Worm (Caenorhabditis elegans): ENCODE data around the gene mtl-1.
A peak's percentile ranks its signal among the peaks of the same experiment; 100 is the strongest.

The mtl-1 gene

ce11 chrV:6691813-6692351, at the start of gene mtl-1:
Gene mtl-1, minus strand, starts transcription at chrV:6691863.
- TF ChIP-seq nhr-21 (tag; optimal IDR thresholded peaks at IDR 0.05) = no peak
- no peak for TF ChIP-seq R02D3.7 (tag; optimal IDR thresholded peaks at IDR 0.05)
- no peak for TF ChIP-seq nhr-25 (tag; optimal IDR thresholded peaks at IDR 0.05)
- TF ChIP-seq alr-1 (tag; optimal IDR thresholded peaks at IDR 0.05) = no peak
- TF ChIP-seq F13H6.1 (tag; optimal IDR thresholded peaks at IDR 0.05) = no peak
- no peak for TF ChIP-seq nhr-237 (tag; optimal IDR thresholded peaks at IDR 0.05)
- no peak for TF ChIP-seq nhr-23 (tag; optimal IDR thresholded peaks at IDR 0.05)
- TF ChIP-seq elt-3 (tag; optimal IDR thresholded peaks at IDR 0.05) = no peak
- TF ChIP-seq ztf-11 (tag; optimal IDR thresholded peaks at IDR 0.05) = no peak
- no peak for TF ChIP-seq unc-55 (GFP tag; optimal IDR thresholded peaks at IDR 0.05)
- TF ChIP-seq elt-1 (tag; optimal IDR thresholded peaks at IDR 0.05) = no peak
- no peak for TF ChIP-seq lin-11 (tag; optimal IDR thresholded peaks at IDR 0.05)
- TF ChIP-seq unc-62 (GFP tag; optimal IDR thresholded peaks at IDR 0.05) = no peak
- no peak for TF ChIP-seq mdl-1 (tag; optimal IDR thresholded peaks at IDR 0.05)
- TF ChIP-seq aly-2 (tag; optimal IDR thresholded peaks at IDR 0.05) = no peak
- no peak for TF ChIP-seq nhr-77 (tag; optimal IDR thresholded peaks at IDR 0.05)
- no peak for TF ChIP-seq nhr-6 (tag; optimal IDR thresholded peaks at IDR 0.05)
- no peak for TF ChIP-seq nhr-129 (tag; optimal IDR thresholded peaks at IDR 0.05)

- peak; percentile 94 for TF ChIP-seq blmp-1 (tag; optimal IDR thresholded peaks at IDR 0.05; ENCODE audit: insufficient read depth)
- TF ChIP-seq mbf-1 (tag; optimal IDR thresholded peaks at IDR 0.05) = no peak
- TF ChIP-seq nhr-25 (tag; optimal IDR thresholded peaks at IDR 0.05) = peak; percentile 56
These were observed 45.2 kb upstream of the mtl-1 start for ce11 chrV:6736877-6737276.

- peak; percentile 51 for TF ChIP-seq nhr-25 (tag; optimal IDR thresholded peaks at IDR 0.05)
- TF ChIP-seq nhr-237 (tag; optimal IDR thresholded peaks at IDR 0.05) = no peak
These were observed 44.4 kb upstream of the mtl-1 start for ce11 chrV:6736108-6736507.

- TF ChIP-seq C34F6.9 (tag; optimal IDR thresholded peaks at IDR 0.05) = no peak
- no peak for TF ChIP-seq ztf-4 (tag; optimal IDR thresholded peaks at IDR 0.05)
- no peak for TF ChIP-seq alr-1 (tag; optimal IDR thresholded peaks at IDR 0.05)
- no peak for TF ChIP-seq fos-1 (tag; optimal IDR thresholded peaks at IDR 0.05)
- no peak for TF ChIP-seq ama-1 (optimal IDR thresholded peaks at IDR 0.05)
These were observed 41.3 kb upstream of the mtl-1 start, which contains the start of gene grl-8 for ce11 chrV:6732995-6733394. Gene grl-8, minus strand, starts transcription at chrV:6733095.

- no peak for TF ChIP-seq alr-1 (tag; optimal IDR thresholded peaks at IDR 0.05)
- TF ChIP-seq C34F6.9 (tag; optimal IDR thresholded peaks at IDR 0.05) = no peak
- TF ChIP-seq unc-39 (tag; optimal IDR thresholded peaks at IDR 0.05) = no peak
- no peak for TF ChIP-seq mab-5 (tag; optimal IDR thresholded peaks at IDR 0.05)
- no peak for TF ChIP-seq unc-62 (GFP tag; optimal IDR thresholded peaks at IDR 0.05)
- no peak for TF ChIP-seq mbf-1 (tag; optimal IDR thresholded peaks at IDR 0.05)
- TF ChIP-seq ztf-11 (tag; optimal IDR thresholded peaks at IDR 0.05) = no peak
- TF ChIP-seq crh-2 (tag; optimal IDR thresholded peaks at IDR 0.05) = no peak
- TF ChIP-seq nhr-10 (tag; optimal IDR thresholded peaks at IDR 0.05) = no peak
- TF ChIP-seq sma-3 (GFP tag; optimal IDR thresholded peaks at IDR 0.05) = no peak
- no peak for TF ChIP-seq ZK546.5 (tag; optimal IDR thresholded peaks at IDR 0.05)
These were observed 39.9 kb upstream of the mtl-1 start, which contains the start of gene grl-9 for ce11 chrV:6731594-6731993. Gene grl-9, minus strand, starts transcription at chrV:6731694.

ce11 chrV:6727222-6727621, 35.6 kb upstream of the mtl-1 start, which contains the start of gene ZC487.1:
Gene ZC487.1, plus strand, starts transcription at chrV:6727522.
- TF ChIP-seq ztf-11 (tag; optimal IDR thresholded peaks at IDR 0.05) (no peak), mdl-1 (tag; optimal IDR thresholded peaks at IDR 0.05) (no peak), F13H6.1 (tag; optimal IDR thresholded peaks at IDR 0.05) (no peak), nhr-11 (tag; optimal IDR thresholded peaks at IDR 0.05) (no peak), nhr-77 (tag; optimal IDR thresholded peaks at IDR 0.05) (no peak), lin-11 (tag; optimal IDR thresholded peaks at IDR 0.05) (no peak), zag-1 (tag; optimal IDR thresholded peaks at IDR 0.05) (no peak), nhr-12 (tag; optimal IDR thresholded peaks at IDR 0.05) (no peak), alr-1 (tag; optimal IDR thresholded peaks at IDR 0.05) (no peak)

All from whole organism, L2 larva.